Worm (Caenorhabditis elegans) whole organism, L2 larva: ENCODE data around the gene F40F4.7.

Experiments used
- F13H6.1 ChIP-seq: sonication (generic microtip); optimal IDR thresholded peaks from 2 replicates; lab custom pipeline; 2016; ENCODE audit warnings: missing genetic modification characterization, missing compliant biosample characterization
- nhr-12 ChIP-seq: fragments of 150-350 bp; optimal IDR thresholded peaks from 2 replicates; lab custom pipeline; 2014; ENCODE audit warnings: missing biosample characterization, missing genetic modification characterization

DNA sequence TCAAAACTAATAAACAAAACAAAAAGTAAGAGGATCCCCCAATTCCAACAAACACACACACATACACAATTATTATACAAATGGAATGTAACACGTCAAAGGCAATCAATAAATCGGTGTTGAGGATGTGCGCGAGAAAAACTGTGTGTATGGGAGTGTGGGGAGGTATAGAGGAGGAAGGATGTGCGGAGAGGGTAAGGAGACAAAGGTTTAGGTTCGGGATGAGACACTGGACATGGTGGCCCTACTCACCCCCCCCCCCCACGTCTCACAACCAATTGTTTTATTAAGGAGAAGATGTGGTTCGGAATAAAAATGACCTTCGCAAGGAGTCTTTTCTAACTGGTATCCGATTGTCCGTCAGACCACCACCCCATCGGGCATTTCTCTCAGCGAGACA lies 22.6 kb downstream of the F40F4.7 start:
- TF ChIP-seq F13H6.1 (tag; lab: Kevin White, UChicago) (no peak), nhr-12 (tag; lab: Kevin White, UChicago) (no peak)
